Worm (Caenorhabditis elegans): ENCODE data around the gene col-164.

DNA sequence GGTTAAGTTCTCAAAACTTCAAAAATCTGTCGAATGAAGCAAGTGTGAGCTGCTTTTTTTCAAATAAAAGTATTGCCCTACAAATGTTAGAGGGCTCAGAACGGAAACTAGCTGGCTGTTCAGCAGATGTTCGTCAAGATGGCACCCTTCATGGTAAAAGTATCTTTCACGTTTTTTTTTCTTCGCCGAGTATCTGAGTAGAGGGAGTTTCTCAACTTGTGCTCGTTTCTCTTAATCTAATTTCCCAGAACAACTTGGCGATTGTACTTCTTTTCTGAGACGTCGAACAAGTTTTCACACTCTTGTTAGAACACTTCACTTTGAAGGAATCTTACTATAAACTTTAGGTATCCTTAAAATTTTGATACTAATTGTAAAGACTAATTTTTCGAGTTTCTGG lies 5.6 kb upstream of the col-164 start:
- no peak for TF ChIP-seq dao-5 (tag; optimal IDR thresholded peaks at IDR 0.05)
- TF ChIP-seq W03F9.2 (tag; optimal IDR thresholded peaks at IDR 0.05), result no peak

All from whole organism, L4/young adult.